Worm (Caenorhabditis elegans): ENCODE results near the gene nspg-7.1.

Gene nspg-7.1

DNA sequence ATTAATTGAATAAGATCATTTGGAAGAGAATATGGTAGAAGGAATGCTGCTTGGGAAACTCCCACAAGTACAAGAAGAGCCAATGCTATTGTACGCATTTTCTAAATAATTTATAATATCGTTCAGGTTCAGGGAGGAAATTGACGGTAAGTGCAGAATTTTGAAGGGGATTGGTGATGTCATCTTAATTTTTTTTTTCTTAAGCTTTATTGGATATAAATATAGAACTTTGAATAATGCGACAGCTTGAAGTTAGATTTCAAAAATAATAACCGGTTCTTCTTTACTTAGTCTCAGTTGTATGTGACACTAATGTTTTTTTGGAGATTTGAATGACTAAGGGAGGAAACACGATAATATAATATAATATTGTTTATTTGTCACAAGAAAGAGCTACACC lies at the start of gene nspg-7.1:
Gene nspg-7.1, minus strand, starts transcription at position 101 of the 400 bp plus-strand sequence.
- TF ChIP-seq lsy-2 (tag; optimal IDR thresholded peaks at IDR 0.05) (no peak), aha-1 (tag) (no peak), hif-1 (tag; optimal IDR thresholded peaks at IDR 0.05) (no peak), F37D6.2 (tag; optimal IDR thresholded peaks at IDR 0.05) (no peak), unc-130 (GFP tag; optimal IDR thresholded peaks at IDR 0.05) (no peak), daf-8 (GFP tag; IDR thresholded peaks at IDR 0.05) (no peak), egl-43 (GFP tag; IDR thresholded peaks at IDR 0.05) (no peak), skn-1 (tag; optimal IDR thresholded peaks at IDR 0.05) (no peak), daf-16 (GFP tag; optimal IDR thresholded peaks at IDR 0.05) (no peak), daf-16 (tag; optimal IDR thresholded peaks at IDR 0.05) (no peak), nhr-77 (tag; optimal IDR thresholded peaks at IDR 0.05) (no peak), nhr-6 (tag; optimal IDR thresholded peaks at IDR 0.05) (no peak), rbr-2 (tag; optimal IDR thresholded peaks at IDR 0.05) (no peak), dve-1 (tag; optimal IDR thresholded peaks at IDR 0.05; ENCODE audit: insufficient read depth) (no peak), ceh-62 (tag; optimal IDR thresholded peaks at IDR 0.05) (no peak), vab-7 (GFP tag; IDR thresholded peaks at IDR 0.05) (no peak), dmd-8 (GFP tag; IDR thresholded peaks at IDR 0.05) (no peak), lin-1 (GFP tag; IDR thresholded peaks at IDR 0.05) (no peak), dmd-9 (GFP tag; IDR thresholded peaks at IDR 0.05) (no peak), cey-2 (tag; optimal IDR thresholded peaks at IDR 0.05; ENCODE audit: borderline replicate concordance, insufficient read depth) (no peak)

DNA sequence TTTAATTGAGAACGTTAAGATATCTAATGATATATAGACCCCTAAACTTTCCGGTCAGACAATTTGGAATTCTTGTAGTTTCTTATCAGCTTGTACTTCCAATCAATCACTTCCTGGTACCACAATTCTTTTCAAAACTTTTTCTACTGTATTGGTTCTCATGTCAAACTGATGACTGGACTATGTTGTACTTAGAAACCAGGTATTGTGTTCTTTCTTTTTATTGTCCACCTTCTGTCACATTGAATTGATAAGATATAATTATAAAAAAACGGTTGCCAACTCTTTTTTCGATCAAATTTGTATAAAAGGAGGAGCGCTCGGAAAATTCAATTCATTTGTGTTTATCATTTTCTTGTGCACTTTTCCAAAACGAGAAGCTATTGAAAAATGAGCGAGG lies 47.6 kb upstream of the nspg-7.1 start, which contains the start of gene C10C5.4:
Gene C10C5.4, plus strand, starts transcription at position 281 of the 400 bp plus-strand sequence.
- TF ChIP-seq dve-1 (tag; optimal IDR thresholded peaks at IDR 0.05; ENCODE audit: insufficient read depth) (peak; percentile 68), dmd-6 (GFP tag; IDR thresholded peaks at IDR 0.05) (peak; percentile 79), unc-62 (GFP tag; optimal IDR thresholded peaks at IDR 0.05 in 1 of 2) (peak in 1 of 2 experiments; percentile 38), unc-62 (tag; optimal IDR thresholded peaks at IDR 0.05) (no peak), skn-1 (tag; optimal IDR thresholded peaks at IDR 0.05) (no peak), nhr-48 (tag; optimal IDR thresholded peaks at IDR 0.05) (peak; percentile 34), hlh-11 (tag; optimal IDR thresholded peaks at IDR 0.05) (peak; percentile 15)

DNA sequence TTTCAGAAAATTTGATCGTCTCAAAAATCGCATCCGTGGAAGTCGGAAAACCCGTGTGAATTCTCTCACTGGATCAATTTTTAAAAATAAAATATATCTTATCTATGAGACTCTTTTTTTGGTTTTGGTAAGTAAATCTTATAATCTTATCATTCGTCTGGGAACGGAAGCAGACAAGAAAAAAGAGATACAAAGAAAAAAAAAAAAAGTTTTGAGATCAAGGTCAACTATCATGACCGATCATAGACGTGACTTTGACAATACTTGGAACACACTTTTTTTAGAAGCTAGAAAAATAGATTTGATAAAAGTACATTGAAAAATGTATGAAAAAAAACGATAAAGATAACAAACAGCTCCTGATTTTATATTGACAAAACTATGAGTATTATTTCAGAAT lies 45.9 kb upstream of the nspg-7.1 start:
- TF ChIP-seq ceh-82 (tag; optimal IDR thresholded peaks at IDR 0.05) (no peak), nhr-111 (GFP tag; optimal IDR thresholded peaks at IDR 0.05) (no peak), nhr-25 (tag; optimal IDR thresholded peaks at IDR 0.05; ENCODE audit: borderline replicate concordance, insufficient read depth) (peak; percentile 65), dve-1 (tag; optimal IDR thresholded peaks at IDR 0.05; ENCODE audit: insufficient read depth) (peak; percentile 49), lsy-2 (tag; optimal IDR thresholded peaks at IDR 0.05) (peak in 1 of 2 experiments; percentile 31), nhr-11 (tag; optimal IDR thresholded peaks at IDR 0.05) (no peak), tra-1 (GFP tag; IDR thresholded peaks at IDR 0.05) (peak; percentile 59; the same call in 1 of the 2 replicates), nhr-76 (tag; optimal IDR thresholded peaks at IDR 0.05) (peak; percentile 45), nhr-48 (tag; optimal IDR thresholded peaks at IDR 0.05) (no peak), Y48G9A.11 (GFP tag; IDR thresholded peaks at IDR 0.05) (no peak), dmd-6 (GFP tag; IDR thresholded peaks at IDR 0.05) (peak; percentile 70), nhr-28 (tag; optimal IDR thresholded peaks at IDR 0.05) (peak; percentile 39), hlh-30 (tag; optimal IDR thresholded peaks at IDR 0.05; ENCODE audit: insufficient read depth) (peak; percentile 36)

DNA sequence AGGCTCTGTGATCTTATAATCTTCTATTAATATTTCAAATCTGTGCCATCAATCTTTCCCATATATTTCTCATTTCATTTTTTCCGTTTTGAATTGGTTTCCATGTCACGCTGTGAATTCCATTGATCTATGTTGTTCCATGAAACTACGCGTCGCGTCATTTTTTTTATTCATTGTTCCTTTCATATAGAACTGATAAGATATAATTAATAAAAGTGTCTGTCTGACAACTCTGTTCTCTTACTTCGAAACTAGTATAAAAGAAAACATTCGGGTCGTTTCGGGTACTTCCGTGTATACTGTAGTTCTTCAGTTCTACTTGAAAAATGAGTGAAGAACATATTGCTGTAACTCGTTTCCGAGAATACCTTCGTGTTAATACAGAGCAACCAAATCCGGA lies 43.9 kb upstream of the nspg-7.1 start, which contains the start of gene C10C5.3:
Gene C10C5.3, plus strand, starts transcription at position 301 of the 400 bp plus-strand sequence.
- TF ChIP-seq dmd-6 (GFP tag; IDR thresholded peaks at IDR 0.05) (peak; percentile 21; the same call in 1 of the 2 replicates), nhr-6 (tag; optimal IDR thresholded peaks at IDR 0.05) (no peak), aha-1 (tag) (peak; percentile 26), mes-2 (tag; optimal IDR thresholded peaks at IDR 0.05; ENCODE audit: poor library complexity, severe bottlenecking) (no peak), dve-1 (tag; optimal IDR thresholded peaks at IDR 0.05; ENCODE audit: insufficient read depth) (peak; percentile 50)
